Worm (Caenorhabditis elegans) whole organism, mixed stage, embryonic: ENCODE data around the gene egal-1.

Experiments
- M03D4.4 ChIP-seq: sonication (generic microtip); optimal IDR thresholded peaks from 2 replicates; lab custom pipeline; 2017; ENCODE audit warnings: mild to moderate bottlenecking, missing genetic modification characterization, missing compliant biosample characterization
- ceh-39 ChIP-seq: fragments of 150-350 bp; optimal IDR thresholded peaks from 2 replicates; lab custom pipeline; 2014; ENCODE audit warnings: missing biosample characterization, missing genetic modification characterization
- ceh-83 ChIP-seq: fragments of 200-800 bp; sonication (Bioruptor generic); optimal IDR thresholded peaks from 2 replicates; lab custom pipeline; 2018; ENCODE audit warnings: mild to moderate bottlenecking, missing genetic modification characterization, missing compliant biosample characterization
- cnd-1 ChIP-seq: fragments of 200-800 bp; sonication (Bioruptor generic); optimal IDR thresholded peaks from 2 replicates; lab custom pipeline; 2018; ENCODE audit warnings: mild to moderate bottlenecking, missing genetic modification characterization, missing compliant biosample characterization
- elt-1 ChIP-seq: sonication (generic microtip); optimal IDR thresholded peaks from 2 replicates; lab custom pipeline; 2017; ENCODE audit warnings: missing genetic modification characterization, mild to moderate bottlenecking, missing compliant biosample characterization, antibody characterized with exemption, moderate library complexity, borderline replicate concordance; ENCODE audit not compliant: insufficient read depth
- elt-3 ChIP-seq: fragments of 150-350 bp; optimal IDR thresholded peaks from 2 replicates; lab custom pipeline; 2014; ENCODE audit warnings: missing biosample characterization, missing genetic modification characterization
- lin-13 ChIP-seq: fragments of 150-350 bp; optimal IDR thresholded peaks from 2 replicates; lab custom pipeline; 2014; ENCODE audit warnings: missing biosample characterization, missing genetic modification characterization
- nhr-12 ChIP-seq: fragments of 150-350 bp; optimal IDR thresholded peaks from 2 replicates; lab custom pipeline; 2014; ENCODE audit warnings: missing biosample characterization, missing genetic modification characterization
- tbx-8 ChIP-seq: fragments of 200-800 bp; sonication (Bioruptor generic); optimal IDR thresholded peaks from 2 replicates; lab custom pipeline; 2018; ENCODE audit warnings: mild to moderate bottlenecking, missing genetic modification characterization, moderate library complexity, missing compliant biosample characterization

DNA sequence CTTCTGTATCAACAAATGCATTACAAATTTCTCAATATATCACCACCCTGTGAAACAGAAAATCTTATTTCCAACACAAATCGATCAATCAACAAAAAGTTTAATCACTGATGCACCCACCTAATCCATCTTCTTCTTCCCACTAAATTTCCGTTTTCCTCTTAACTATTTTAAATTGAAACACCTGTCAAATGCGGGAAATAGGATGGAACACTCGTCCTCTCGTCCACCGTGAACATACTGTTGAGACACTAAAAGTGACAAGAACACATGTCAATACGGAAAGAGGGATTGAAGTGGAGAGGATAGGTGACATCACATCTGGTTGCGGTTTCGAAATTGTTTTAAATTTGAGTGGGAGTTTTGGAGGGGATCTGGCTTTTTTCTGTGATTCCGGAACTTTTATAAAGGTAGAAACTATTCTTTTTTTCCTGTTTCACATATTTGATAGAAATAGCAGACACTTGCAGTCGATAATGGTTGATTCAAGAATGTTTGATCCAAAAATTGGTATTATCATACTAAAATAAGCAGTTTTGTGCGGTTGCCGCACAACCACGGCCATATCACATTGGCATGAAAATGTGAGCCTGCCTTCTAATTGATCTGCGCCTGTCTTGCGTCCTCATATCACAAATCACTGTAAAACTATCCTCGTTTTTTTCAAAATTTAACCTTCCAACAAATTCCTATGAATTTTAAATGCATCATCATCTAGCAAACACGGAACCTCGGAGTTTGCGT, 4.4 kb upstream of the egal-1 start:
- TF ChIP-seq lin-13 (tag; lab: Kevin White, UChicago) (no peak), tbx-8 (GFP tag; lab: Kevin White, UChicago) (no peak), elt-3 (tag; lab: Kevin White, UChicago) (no peak), cnd-1 (tag; lab: Kevin White, UChicago) (no peak), nhr-12 (no peak), ceh-83 (GFP tag; lab: Kevin White, UChicago) (no peak), ceh-39 (tag; lab: Kevin White, UChicago) (no peak), elt-1 (tag; lab: Kevin White, UChicago) (no peak), M03D4.4 (tag; lab: Kevin White, UChicago) (no peak)
